Worm (Caenorhabditis elegans) whole organism, mixed stage, embryonic: ENCODE measurements around the gene math-45.

ENCODE experiments used
- bed-3 ChIP-seq: fragments of 200-800 bp; sonication (Bioruptor generic); optimal IDR thresholded peaks from 3 replicates; lab custom pipeline; 2018; ENCODE audit warnings: mild to moderate bottlenecking, missing genetic modification characterization, moderate library complexity, missing compliant biosample characterization
- blmp-1 ChIP-seq: fragments of 150-350 bp; optimal IDR thresholded peaks from 2 replicates; lab custom pipeline; 2014; ENCODE audit warnings: missing biosample characterization, missing genetic modification characterization
- ceh-43 ChIP-seq: fragments of 200-800 bp; sonication (Bioruptor generic); optimal IDR thresholded peaks from 2 replicates; lab custom pipeline; 2018; ENCODE audit warnings: mild to moderate bottlenecking, missing genetic modification characterization, moderate library complexity, missing compliant biosample characterization
- elt-1 ChIP-seq: sonication (generic microtip); optimal IDR thresholded peaks from 2 replicates; lab custom pipeline; 2017; ENCODE audit warnings: missing genetic modification characterization, mild to moderate bottlenecking, missing compliant biosample characterization, antibody characterized with exemption, moderate library complexity, borderline replicate concordance; ENCODE audit not compliant: insufficient read depth
- lsy-2 ChIP-seq: fragments of 150-350 bp; optimal IDR thresholded peaks from 2 replicates; lab custom pipeline; 2014; ENCODE audit warnings: missing biosample characterization, missing genetic modification characterization
- nhr-12 ChIP-seq: fragments of 150-350 bp; optimal IDR thresholded peaks from 2 replicates; lab custom pipeline; 2014; ENCODE audit warnings: missing biosample characterization, missing genetic modification characterization
- nhr-28 ChIP-seq: fragments of 150-350 bp; optimal IDR thresholded peaks from 2 replicates; lab custom pipeline; 2014; ENCODE audit warnings: missing biosample characterization, missing genetic modification characterization
- nhr-76 ChIP-seq: sonication (generic microtip); optimal IDR thresholded peaks from 2 replicates; lab custom pipeline; 2017; ENCODE audit warnings: missing biosample characterization, missing genetic modification characterization
- snpc-4 ChIP-seq: fragments of 150-350 bp; optimal IDR thresholded peaks from 2 replicates; lab custom pipeline; 2014; ENCODE audit warnings: missing biosample characterization, missing genetic modification characterization
- unc-39 ChIP-seq: fragments of 150-350 bp; optimal IDR thresholded peaks from 2 replicates; lab custom pipeline; 2014; ENCODE audit warnings: missing biosample characterization, missing genetic modification characterization
- unc-62 ChIP-seq: fragments of 150-350 bp; optimal IDR thresholded peaks from 2 replicates; lab custom pipeline; 2014; ENCODE audit warnings: missing biosample characterization, missing genetic modification reagents, missing genetic modification characterization

DNA sequence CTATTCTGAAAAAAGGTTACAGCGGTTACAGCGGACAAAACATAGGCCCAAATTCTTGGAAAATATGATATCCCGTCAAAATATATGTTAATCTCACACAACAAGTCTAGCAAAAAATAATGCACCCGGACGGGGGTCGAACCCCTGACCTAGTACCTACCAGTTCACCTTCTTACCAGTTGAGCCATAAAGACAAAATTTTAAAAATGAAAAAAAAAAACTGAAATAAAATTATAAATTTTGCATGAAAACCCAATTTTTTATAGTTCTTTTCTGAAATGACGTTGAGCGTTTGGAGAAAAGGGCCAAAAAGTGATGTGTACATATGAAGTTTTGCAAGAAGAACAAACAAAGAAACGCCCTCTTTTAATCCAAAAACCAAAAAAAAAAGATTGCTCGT, 34.8 kb downstream of the math-45 start:
- TF ChIP-seq lsy-2 (no peak), elt-1 (tag; lab: Kevin White, UChicago) (no peak), nhr-12 (no peak), unc-39 (tag; lab: Kevin White, UChicago) (no peak), snpc-4 (tag; lab: Kevin White, UChicago) (no peak), nhr-28 (tag; lab: Kevin White, UChicago) (no peak), bed-3 (no peak), unc-62 (GFP tag; lab: Kevin White, UChicago) (no peak), blmp-1 (no peak), ceh-43 (GFP tag; lab: Kevin White, UChicago) (no peak), nhr-76 (no peak)
